Fruit fly (Drosophila melanogaster) whole organism, prepupa: ENCODE measurements around the gene CG4452.

Experiments
- CG11294 ChIP-seq: fragments of 200-800 bp; sonication (Bioruptor generic); IDR thresholded peaks from 2 replicates; pipeline ENCODE4 v1.3.6; 2022; ENCODE audit warnings: missing biosample characterization, missing genetic modification characterization
- CG11762 ChIP-seq: fragments of 200-800 bp; sonication (Bioruptor generic); optimal IDR thresholded peaks from 3 replicates; lab custom pipeline; 2016; ENCODE audit warnings: missing biosample characterization, missing genetic modification characterization; ENCODE audit not compliant: insufficient read depth
- CG11902 ChIP-seq: fragments of 200-800 bp; sonication (Bioruptor generic); optimal IDR thresholded peaks from 3 replicates; lab custom pipeline; 2016; ENCODE audit warnings: missing biosample characterization, missing genetic modification characterization
- CG32006 ChIP-seq: fragments of 200-800 bp; sonication (Bioruptor generic); optimal IDR thresholded peaks from 3 replicates; lab custom pipeline; 2017; ENCODE audit warnings: missing biosample characterization, mild to moderate bottlenecking, missing genetic modification characterization
- CG6163 ChIP-seq: fragments of 200-800 bp; sonication (Bioruptor generic); IDR thresholded peaks from 3 replicates; pipeline ENCODE4 v1.3.6; 2022; ENCODE audit warnings: missing biosample characterization, missing genetic modification characterization
- CG6276 ChIP-seq: fragments of 200-800 bp; sonication (Bioruptor generic); optimal IDR thresholded peaks from 2 replicates; lab custom pipeline; 2017; ENCODE audit warnings: missing biosample characterization, mild to moderate bottlenecking, missing genetic modification characterization
- CG6792 ChIP-seq: fragments of 200-800 bp; sonication (Bioruptor generic); optimal IDR thresholded peaks from 3 replicates; lab custom pipeline; 2016; ENCODE audit warnings: missing biosample characterization, missing genetic modification characterization
- CG6808 ChIP-seq: fragments of 200-800 bp; sonication (Bioruptor generic); optimal IDR thresholded peaks from 3 replicates; lab custom pipeline; 2017; ENCODE audit warnings: missing biosample characterization, missing genetic modification characterization, mild to moderate bottlenecking, moderate library complexity, missing genetic modification reagents
- CG6854 ChIP-seq: fragments of 200-800 bp; sonication (Bioruptor generic); optimal IDR thresholded peaks from 2 replicates; lab custom pipeline; 2017; ENCODE audit warnings: missing biosample characterization, mild to moderate bottlenecking, missing genetic modification characterization
- CG7368 ChIP-seq: fragments of 200-800 bp; sonication (Bioruptor generic); optimal IDR thresholded peaks from 3 replicates; lab custom pipeline; 2016; ENCODE audit warnings: missing biosample characterization, missing genetic modification characterization
- CG8119 ChIP-seq: fragments of 200-800 bp; sonication (Bioruptor generic); IDR thresholded peaks from 3 replicates; pipeline ENCODE4 v1.3.6; 2022; ENCODE audit warnings: missing biosample characterization, missing genetic modification characterization
- CG8319 ChIP-seq: fragments of 200-800 bp; sonication (Bioruptor generic); optimal IDR thresholded peaks from 3 replicates; lab custom pipeline; 2016; ENCODE audit warnings: missing biosample characterization, missing genetic modification characterization
- CG8632 ChIP-seq: fragments of 200-800 bp; sonication (Bioruptor generic); optimal IDR thresholded peaks from 3 replicates; lab custom pipeline; 2016; ENCODE audit warnings: missing biosample characterization, missing genetic modification characterization
- Eip75B ChIP-seq: fragments of 200-800 bp; sonication (Bioruptor generic); optimal IDR thresholded peaks from 3 replicates; lab custom pipeline; 2016; ENCODE audit warnings: missing biosample characterization, missing genetic modification characterization
- Eip78C ChIP-seq: fragments of 200-800 bp; sonication (Bioruptor generic); peaks from one replicate; lab custom pipeline; 2016; ENCODE audit warnings: missing biosample characterization, missing genetic modification characterization
- Ets21C ChIP-seq: fragments of 200-800 bp; sonication (Bioruptor generic); optimal IDR thresholded peaks from 3 replicates; lab custom pipeline; 2016; ENCODE audit warnings: missing biosample characterization, missing genetic modification characterization
- Ets96B ChIP-seq: fragments of 200-800 bp; optimal IDR thresholded peaks from 2 replicates; lab custom pipeline; 2019; ENCODE audit warnings: missing biosample characterization, mild to moderate bottlenecking, missing genetic modification characterization, moderate library complexity
- Gug ChIP-seq: fragments of 200-800 bp; sonication (Bioruptor generic); IDR thresholded peaks from 2 replicates; pipeline ENCODE4 v1.3.6; 2022; ENCODE audit warnings: missing biosample characterization, missing genetic modification characterization
- Hr38 ChIP-seq: sonication (Bioruptor generic); optimal IDR thresholded peaks from 2 replicates; lab custom pipeline; 2016; ENCODE audit warnings: missing biosample characterization, missing genetic modification characterization
- Hr39 ChIP-seq: fragments of 200-800 bp; sonication (Bioruptor generic); optimal IDR thresholded peaks from 2 replicates; lab custom pipeline; 2016; ENCODE audit warnings: missing biosample characterization, missing genetic modification characterization
- Hr4 ChIP-seq: fragments of 200-800 bp; sonication (Bioruptor generic); optimal IDR thresholded peaks from 3 replicates; lab custom pipeline; 2016; ENCODE audit warnings: missing biosample characterization, missing genetic modification characterization
- Met ChIP-seq: fragments of 200-800 bp; sonication (Bioruptor generic); optimal IDR thresholded peaks from 3 replicates; lab custom pipeline; 2016; ENCODE audit warnings: missing biosample characterization, missing genetic modification characterization
- OdsH ChIP-seq: fragments of 200-800 bp; sonication (Bioruptor generic); optimal IDR thresholded peaks from 3 replicates; lab custom pipeline; 2016; ENCODE audit warnings: missing biosample characterization, missing genetic modification characterization
- Smox ChIP-seq: fragments of 200-800 bp; sonication (Bioruptor generic); optimal IDR thresholded peaks from 3 replicates; lab custom pipeline; 2016; ENCODE audit warnings: missing biosample characterization, missing genetic modification characterization
- Sox102F ChIP-seq: fragments of 200-800 bp; sonication (Bioruptor generic); optimal IDR thresholded peaks from 2 replicates; lab custom pipeline; 2016; ENCODE audit warnings: missing biosample characterization, mild to moderate bottlenecking, missing genetic modification characterization
- Sox14 ChIP-seq: fragments of 200-800 bp; sonication (Bioruptor generic); optimal IDR thresholded peaks from 3 replicates; lab custom pipeline; 2016; ENCODE audit warnings: missing biosample characterization, missing genetic modification characterization
- Sox15 ChIP-seq: fragments of 200-800 bp; sonication (Bioruptor generic); optimal IDR thresholded peaks from 3 replicates; lab custom pipeline; 2016; ENCODE audit warnings: missing biosample characterization, missing genetic modification characterization
- achi ChIP-seq: fragments of 200-800 bp; sonication (Bioruptor generic); optimal IDR thresholded peaks from 3 replicates; lab custom pipeline; 2016; ENCODE audit warnings: missing biosample characterization, missing genetic modification characterization
- acj6 ChIP-seq: fragments of 200-800 bp; sonication (Bioruptor generic); optimal IDR thresholded peaks from 3 replicates; lab custom pipeline; 2016; ENCODE audit warnings: missing biosample characterization, missing genetic modification characterization
- dac ChIP-seq: fragments of 200-800 bp; sonication (Bioruptor generic); optimal IDR thresholded peaks from 2 replicates; lab custom pipeline; 2017; ENCODE audit warnings: missing biosample characterization, mild to moderate bottlenecking, missing genetic modification characterization
- dsx ChIP-seq: fragments of 200-800 bp; optimal IDR thresholded peaks from 3 replicates; lab custom pipeline; 2019; ENCODE audit warnings: missing biosample characterization, mild to moderate bottlenecking, missing genetic modification characterization, moderate library complexity; ENCODE audit not compliant: poor library complexity, severe bottlenecking
- eg ChIP-seq: fragments of 200-800 bp; sonication (Bioruptor generic); IDR thresholded peaks from 3 replicates; pipeline ENCODE4 v1.3.6; 2022; ENCODE audit warnings: missing biosample characterization, missing genetic modification characterization
- esn ChIP-seq: fragments of 200-800 bp; sonication (Bioruptor generic); optimal IDR thresholded peaks from 2 replicates; lab custom pipeline; 2016; ENCODE audit warnings: missing biosample characterization, mild to moderate bottlenecking, missing genetic modification characterization, moderate library complexity
- fd59A ChIP-seq: fragments of 200-800 bp; sonication (Bioruptor generic); optimal IDR thresholded peaks from 2 replicates; lab custom pipeline; 2017; ENCODE audit warnings: missing biosample characterization, mild to moderate bottlenecking, missing genetic modification characterization, missing genetic modification reagents
- net ChIP-seq: fragments of 200-800 bp; sonication (Bioruptor generic); optimal IDR thresholded peaks from 3 replicates; lab custom pipeline; 2016; ENCODE audit warnings: missing biosample characterization, missing genetic modification characterization
- pdm3 ChIP-seq: fragments of 200-800 bp; sonication (Bioruptor generic); optimal IDR thresholded peaks from 3 replicates; lab custom pipeline; 2016; ENCODE audit warnings: missing biosample characterization, missing genetic modification characterization
- salr ChIP-seq, 2 experiments: fragments of 200-800 bp; sonication (Bioruptor generic); optimal IDR thresholded peaks; 3 replicates each; lab custom pipeline; 2016 to 2018; ENCODE audit warnings: missing biosample characterization in 2 of 2, missing genetic modification characterization in 2 of 2, mild to moderate bottlenecking in 1 of 2
- svp ChIP-seq: fragments of 200-800 bp; sonication (Bioruptor generic); peaks from one replicate; lab custom pipeline; 2016; ENCODE audit warnings: missing biosample characterization, missing genetic modification characterization
- topi ChIP-seq: fragments of 200-800 bp; sonication (Bioruptor generic); optimal IDR thresholded peaks from 3 replicates; lab custom pipeline; 2016; ENCODE audit warnings: missing biosample characterization, missing genetic modification characterization
- vri ChIP-seq: fragments of 200-800 bp; sonication (Bioruptor generic); optimal IDR thresholded peaks from 3 replicates; lab custom pipeline; 2016; ENCODE audit warnings: missing biosample characterization, mild to moderate bottlenecking, missing genetic modification characterization

The CG4452 gene

dm6 chr3L:9337942-9338468 is 29.2 kb upstream of the CG4452 start (continued):
- no peak for TF ChIP-seq Ets96B (tag; lab: Kevin White, UChicago)
- TF ChIP-seq Ets21C (GFP tag; lab: Kevin White, UChicago), result no peak
- TF ChIP-seq Hr38 (GFP tag; lab: Kevin White, UChicago), result no peak
- TF ChIP-seq CG6854, result no peak
- TF ChIP-seq fd59A (GFP tag; lab: Kevin White, UChicago), result no peak
- no peak for TF ChIP-seq CG8319
- TF ChIP-seq Hr39 (GFP tag; lab: Kevin White, UChicago), result no peak
- TF ChIP-seq achi (GFP tag; lab: Kevin White, UChicago), result no peak
- TF ChIP-seq Sox14, result peak; percentile 48
- TF ChIP-seq Sox102F (GFP tag; lab: Kevin White, UChicago), result peak; percentile 5
- no peak for TF ChIP-seq eg
- TF ChIP-seq dac (GFP tag; lab: Kevin White, UChicago), result no peak
- TF ChIP-seq esn (GFP tag; lab: Kevin White, UChicago), result no peak

- TF ChIP-seq Eip78C (GFP tag; lab: Kevin White, UChicago) (peak; percentile 32), CG8632 (GFP tag; lab: Kevin White, UChicago) (no peak)
- TF ChIP-seq, all 60 proteins: peak for 1
Measured at dm6 chr3L:9338510-9338909, 28.7 kb upstream of the CG4452 start, which contains the start of gene PGRP-LC. Gene PGRP-LC, plus strand, starts transcription at chr3L:9338810.

dm6 chr3L:9339021-9339420 is 28.2 kb upstream of the CG4452 start:
- TF ChIP-seq salr (GFP tag; optimal IDR thresholded peaks at IDR 0.05; lab: Kevin White, UChicago) (no peak), Hr4 (peak; percentile 23), CG11294 (no peak; the same call in 1 of the 2 replicates), svp (GFP tag; lab: Kevin White, UChicago) (peak; percentile 69), Eip78C (GFP tag; lab: Kevin White, UChicago) (peak; percentile 80), CG8119 (GFP tag; lab: Robert Waterston, UW) (peak; percentile 21; the same call in 1 of the 3 replicates), CG11762 (peak; percentile 34), topi (GFP tag; lab: Kevin White, UChicago) (no peak), CG6792 (GFP tag; lab: Kevin White, UChicago) (no peak), OdsH (GFP tag; lab: Kevin White, UChicago) (peak; percentile 19), vri (no peak), Smox (GFP tag; lab: Kevin White, UChicago) (no peak), Met (GFP tag; lab: Kevin White, UChicago) (no peak), fd59A (GFP tag; lab: Kevin White, UChicago) (no peak), CG8319 (no peak), CG6808 (GFP tag; lab: Kevin White, UChicago) (no peak), CG11902 (GFP tag; lab: Kevin White, UChicago) (no peak), CG6276 (GFP tag; lab: Kevin White, UChicago) (peak; percentile 7), CG8632 (GFP tag; lab: Kevin White, UChicago) (no peak), CG6163 (no peak), Sox14 (peak; percentile 3), Gug (GFP tag; lab: Robert Waterston, UW) (peak; percentile 12; the same call in 1 of the 2 replicates), CG7368 (GFP tag; lab: Kevin White, UChicago) (no peak), net (GFP tag; lab: Kevin White, UChicago) (peak; percentile 11), Ets96B (tag; lab: Kevin White, UChicago) (no peak), CG32006 (GFP tag; lab: Kevin White, UChicago) (peak; percentile 18), acj6 (GFP tag; lab: Kevin White, UChicago) (peak; percentile 20), pdm3 (GFP tag; lab: Kevin White, UChicago) (peak; percentile 45), dsx (GFP tag; lab: Kevin White, UChicago) (no peak), Eip75B (GFP tag; lab: Kevin White, UChicago) (no peak), Ets21C (GFP tag; lab: Kevin White, UChicago) (no peak), Sox15 (GFP tag; lab: Kevin White, UChicago) (peak; percentile 7)
